Worm (Caenorhabditis elegans): ENCODE data around the gene gcsh-1.

DNA sequence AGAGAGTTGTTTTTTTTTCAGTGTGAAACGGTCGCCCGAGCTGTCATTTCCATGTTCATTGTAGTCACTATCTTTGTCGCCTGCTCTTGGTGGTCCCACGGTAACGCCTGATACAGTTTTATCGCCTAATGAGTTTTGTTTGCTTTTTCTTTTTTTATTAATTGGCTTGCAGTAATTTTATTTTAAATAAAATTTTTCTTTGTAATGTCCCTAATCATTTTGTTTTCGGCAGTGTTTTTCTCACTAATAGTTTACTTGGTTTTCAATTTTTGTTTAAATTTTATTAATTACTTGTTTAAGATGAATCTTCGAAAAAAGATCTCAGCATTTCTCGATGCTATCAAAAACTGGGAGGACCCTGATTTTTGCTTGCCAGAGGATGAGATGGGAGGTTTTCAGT is 49.3 kb downstream of the gcsh-1 start, which contains the start of gene M163.22:
- TF ChIP-seq pes-1 (GFP tag; IDR thresholded peaks at IDR 0.05) (no peak), B0310.2 (tag; optimal IDR thresholded peaks at IDR 0.05) (no peak), aly-1 (tag; optimal IDR thresholded peaks at IDR 0.05) (no peak), tbx-11 (GFP tag; IDR thresholded peaks at IDR 0.05) (no peak)

Data from whole organism, early embryonic.